Fruit fly (Drosophila melanogaster): ENCODE measurements around the gene CG4022.

Gene CG4022

dm6 chr3L:9446731-9447238, 36.2 kb upstream of the CG4022 start, which contains the start of gene CG3529 (continued):
- TF ChIP-seq CG12219 (GFP tag; optimal IDR thresholded peaks at IDR 0.05) (peak; percentile 4), Aef1 (GFP tag; IDR thresholded peaks at IDR 0.05) (no peak), Mes4 (GFP tag; optimal IDR thresholded peaks at IDR 0.05) (no peak), cwo (GFP tag; optimal IDR thresholded peaks at IDR 0.05) (no peak), tna (GFP tag; IDR thresholded peaks at IDR 0.05; ENCODE audit: partially characterized antibody) (no peak), Sin3A (optimal IDR thresholded peaks at IDR 0.05) (peak; percentile 25), BEAF-32 (GFP tag; optimal IDR thresholded peaks at IDR 0.05) (peak; percentile 47), CG17568 (GFP tag; optimal IDR thresholded peaks at IDR 0.05) (peak; percentile 14), CG18262 (tag; optimal IDR thresholded peaks at IDR 0.05) (peak; percentile 18), pfk (GFP tag; optimal IDR thresholded peaks at IDR 0.05) (peak; percentile 16), Hmx (GFP tag; optimal IDR thresholded peaks at IDR 0.05) (no peak), Blimp-1 (GFP tag; optimal IDR thresholded peaks at IDR 0.05) (peak; percentile 26), Sox100B (GFP tag; optimal IDR thresholded peaks at IDR 0.05) (peak; percentile 57), zen2 (GFP tag; IDR thresholded peaks at IDR 0.05; ENCODE audit: partially characterized antibody) (no peak), chinmo (GFP tag; IDR thresholded peaks at IDR 0.05; ENCODE audit: partially characterized antibody) (peak; percentile 68; the same call in 2 of the 4 replicates), so (GFP tag; IDR thresholded peaks at IDR 0.05) (0 out of 3 replicates have a peak, but pooled peaks have one; percentile 28), NFAT (GFP tag; IDR thresholded peaks at IDR 0.05) (no peak), nmo (GFP tag; optimal IDR thresholded peaks at IDR 0.05) (peak; percentile 34), CG31441 (GFP tag; IDR thresholded peaks at IDR 0.05) (peak; percentile 40; the same call in 1 of the 2 replicates), CG9797 (GFP tag; optimal IDR thresholded peaks at IDR 0.05) (peak; percentile 80), sqz (GFP tag; optimal IDR thresholded peaks at IDR 0.05) (peak; percentile 82), Fer1 (GFP tag; optimal IDR thresholded peaks at IDR 0.05) (peak; percentile 62), CG16815 (GFP tag; optimal IDR thresholded peaks at IDR 0.05) (no peak), H2.0 (GFP tag; IDR thresholded peaks at IDR 0.05) (peak; percentile 27; the same call in 1 of the 2 replicates), CG32532 (GFP tag; IDR thresholded peaks at IDR 0.05) (peak; percentile 47), CG11723 (GFP tag; optimal IDR thresholded peaks at IDR 0.05) (peak; percentile 13), Dp (GFP tag; optimal IDR thresholded peaks at IDR 0.05) (peak; percentile 20), maf-S (GFP tag; optimal IDR thresholded peaks at IDR 0.05) (peak; percentile 2), Chrac-16 (GFP tag; optimal IDR thresholded peaks at IDR 0.05) (peak; percentile 3), ERR (GFP tag; optimal IDR thresholded peaks at IDR 0.05) (no peak), Side (GFP tag; optimal IDR thresholded peaks at IDR 0.05) (no peak), CG33213 (GFP tag; optimal IDR thresholded peaks at IDR 0.05) (peak; percentile 42), E2f2 (GFP tag; IDR thresholded peaks at IDR 0.05) (peak; percentile 36), CG18599 (GFP tag; optimal IDR thresholded peaks at IDR 0.05) (no peak), CG7987 (GFP tag; optimal IDR thresholded peaks at IDR 0.05) (peak; percentile 4), gfzf (GFP tag; optimal IDR thresholded peaks at IDR 0.05) (peak; percentile 92), ac (GFP tag; optimal IDR thresholded peaks at IDR 0.05) (no peak), ftz-f1 (GFP tag; optimal IDR thresholded peaks at IDR 0.05) (no peak), Mrtf (GFP tag; IDR thresholded peaks at IDR 0.05) (no peak), Hr39 (optimal IDR thresholded peaks at IDR 0.05) (no peak), pb (GFP tag; optimal IDR thresholded peaks at IDR 0.05) (no peak), shn (GFP tag; optimal IDR thresholded peaks at IDR 0.05) (no peak), Max (GFP tag; optimal IDR thresholded peaks at IDR 0.05) (peak; percentile 10), CG12104 (GFP tag; optimal IDR thresholded peaks at IDR 0.05) (peak; percentile 21), CG17802 (tag; optimal IDR thresholded peaks at IDR 0.05) (no peak), MTF-1 (GFP tag; optimal IDR thresholded peaks at IDR 0.05; ENCODE audit: borderline replicate concordance) (peak; percentile 36), CG7786 (GFP tag; optimal IDR thresholded peaks at IDR 0.05) (peak; percentile 8), gem (tag; optimal IDR thresholded peaks at IDR 0.05) (peak; percentile 36), fd96Cb (tag; optimal IDR thresholded peaks at IDR 0.05) (peak; percentile 16), CG30020 (tag; optimal IDR thresholded peaks at IDR 0.05) (peak; percentile 31)

All from whole organism, embryonic.